Worm (Caenorhabditis elegans) whole organism, L4 larva: ENCODE data around the gene F36H9.5.

ENCODE experiments used
- Y5F2A.4 ChIP-seq: fragments of 200-800 bp; sonication (Bioruptor generic); optimal IDR thresholded peaks from 2 replicates; lab custom pipeline; 2018; ENCODE audit warnings: mild to moderate bottlenecking, missing genetic modification characterization, missing compliant biosample characterization
- lin-15B ChIP-seq: fragments of 150-350 bp; sonication (generic microtip); optimal IDR thresholded peaks from 3 replicates; lab custom pipeline; 2014; ENCODE audit warnings: missing biosample characterization, missing genetic modification characterization
- lin-29 ChIP-seq: fragments of 200-800 bp; sonication (Bioruptor generic); IDR thresholded peaks from 2 replicates; pipeline ENCODE4 v1.3.6; 2022; ENCODE audit warnings: missing genetic modification reagents, missing genetic modification characterization, missing compliant biosample characterization
- lir-3 ChIP-seq: sonication (generic microtip); optimal IDR thresholded peaks from 2 replicates; lab custom pipeline; 2016; ENCODE audit warnings: mild to moderate bottlenecking, missing genetic modification characterization, missing compliant biosample characterization
- nhr-237 ChIP-seq: sonication (generic microtip); optimal IDR thresholded peaks from 2 replicates; lab custom pipeline; 2017; ENCODE audit warnings: missing biosample characterization, missing genetic modification characterization
- nhr-25 ChIP-seq: sonication (generic microtip); optimal IDR thresholded peaks from 2 replicates; lab custom pipeline; 2017; ENCODE audit warnings: missing genetic modification characterization, mild to moderate bottlenecking, missing compliant biosample characterization, antibody characterized with exemption, moderate library complexity, borderline replicate concordance; ENCODE audit not compliant: insufficient read depth
- skn-1 ChIP-seq: fragments of 150-350 bp; optimal IDR thresholded peaks from 2 replicates; lab custom pipeline; 2014; ENCODE audit warnings: missing biosample characterization, missing genetic modification characterization

DNA sequence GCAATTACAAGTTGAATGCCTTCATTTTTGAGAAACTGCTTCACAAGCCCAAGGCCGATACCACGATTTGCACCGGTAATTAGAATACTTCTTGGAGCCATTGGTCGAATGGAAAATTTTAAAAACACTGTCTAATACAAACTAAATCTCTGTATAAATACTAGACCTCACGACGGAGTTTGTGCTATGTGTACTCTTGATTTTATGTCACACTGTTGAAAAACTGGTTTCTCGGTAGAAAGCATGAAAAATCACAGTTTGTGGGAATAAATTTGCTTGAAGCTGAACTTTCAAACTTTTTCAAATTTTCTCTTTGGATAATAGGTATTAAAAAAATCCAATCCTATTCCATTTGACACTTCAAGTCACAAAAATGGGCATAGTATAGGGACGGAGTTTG lies 26.2 kb downstream of the F36H9.5 start, which contains the start of gene ZK697.14:
- TF ChIP-seq nhr-25 (tag; lab: Kevin White, UChicago) (no peak), Y5F2A.4 (GFP tag; lab: Kevin White, UChicago) (no peak), skn-1 (tag; lab: Kevin White, UChicago) (no peak), lin-15B (tag; lab: Kevin White, UChicago) (no peak), lin-29 (no peak), nhr-237 (tag; lab: Kevin White, UChicago) (no peak), lir-3 (tag; lab: Kevin White, UChicago) (no peak)
